Fruit fly (Drosophila melanogaster) whole organism, embryonic: ENCODE measurements around the gene CG43064.

Experiments used
- Ada2b ChIP-seq: fragments of 200-800 bp; sonication (Bioruptor generic); IDR thresholded peaks from 2 replicates; pipeline ENCODE4 v1.3.6; 2022; ENCODE audit warnings: missing biosample characterization, missing genetic modification characterization
- CG10543 ChIP-seq: fragments of 200-800 bp; sonication (Bioruptor generic); optimal IDR thresholded peaks from 3 replicates; lab custom pipeline; 2017; ENCODE audit warnings: missing biosample characterization, mild to moderate bottlenecking, missing genetic modification characterization, moderate library complexity
- CG10565 ChIP-seq: fragments of 200-800 bp; sonication (Bioruptor generic); optimal IDR thresholded peaks from 3 replicates; lab custom pipeline; 2016; ENCODE audit warnings: missing biosample characterization, mild to moderate bottlenecking, missing genetic modification characterization
- CG11696 ChIP-seq: fragments of 200-800 bp; sonication (Bioruptor generic); IDR thresholded peaks from 2 replicates; pipeline ENCODE4 v1.3.6; 2022; ENCODE audit warnings: missing biosample characterization, missing genetic modification characterization
- CG12155 ChIP-seq: fragments of 200-800 bp; sonication (Bioruptor generic); optimal IDR thresholded peaks from 3 replicates; lab custom pipeline; 2016; ENCODE audit warnings: missing biosample characterization, missing genetic modification characterization
- CG12391 ChIP-seq: fragments of 200-800 bp; sonication (Bioruptor generic); optimal IDR thresholded peaks from 3 replicates; lab custom pipeline; 2018; ENCODE audit warnings: missing biosample characterization, mild to moderate bottlenecking, missing genetic modification characterization, moderate library complexity
- CG12659 ChIP-seq: fragments of 200-800 bp; sonication (Bioruptor generic); optimal IDR thresholded peaks from 3 replicates; lab custom pipeline; 2017; ENCODE audit warnings: mild to moderate bottlenecking, missing biosample characterization, missing genetic modification reagents, missing genetic modification characterization
- CG15269 ChIP-seq: fragments of 200-800 bp; sonication (Bioruptor generic); optimal IDR thresholded peaks from 2 replicates; lab custom pipeline; 2018; ENCODE audit warnings: missing biosample characterization, mild to moderate bottlenecking, missing genetic modification characterization, moderate library complexity
- CG17361 ChIP-seq: fragments of 200-800 bp; sonication (Bioruptor generic); IDR thresholded peaks from 3 replicates; pipeline ENCODE4 v1.3.6; 2022; ENCODE audit warnings: missing biosample characterization, missing genetic modification characterization
- CG18764 ChIP-seq: fragments of 200-800 bp; sonication (Bioruptor generic); optimal IDR thresholded peaks from 3 replicates; lab custom pipeline; 2016; ENCODE audit warnings: missing biosample characterization, missing genetic modification characterization
- CG2875 ChIP-seq: fragments of 200-800 bp; sonication (Bioruptor generic); optimal IDR thresholded peaks from 2 replicates; lab custom pipeline; 2017; ENCODE audit warnings: missing biosample characterization, mild to moderate bottlenecking, missing genetic modification characterization, missing genetic modification reagents
- CG30020 ChIP-seq: fragments of 200-800 bp; optimal IDR thresholded peaks from 2 replicates; lab custom pipeline; 2019; ENCODE audit warnings: missing biosample characterization, mild to moderate bottlenecking, missing genetic modification characterization, moderate library complexity
- CG31365 ChIP-seq: fragments of 200-800 bp; sonication (Bioruptor generic); optimal IDR thresholded peaks from 2 replicates; lab custom pipeline; 2018; ENCODE audit warnings: missing biosample characterization, mild to moderate bottlenecking, missing genetic modification characterization
- CG7271 ChIP-seq: fragments of 200-800 bp; sonication (Bioruptor generic); optimal IDR thresholded peaks from 2 replicates; lab custom pipeline; 2018; ENCODE audit warnings: missing biosample characterization, mild to moderate bottlenecking, missing genetic modification characterization, moderate library complexity
- CG8089 ChIP-seq: fragments of 200-800 bp; sonication (Bioruptor generic); optimal IDR thresholded peaks from 3 replicates; lab custom pipeline; 2016; ENCODE audit warnings: missing biosample characterization, missing genetic modification characterization
- CG8281 ChIP-seq: fragments of 200-800 bp; sonication (Bioruptor generic); optimal IDR thresholded peaks from 2 replicates; lab custom pipeline; 2018; ENCODE audit warnings: missing biosample characterization, mild to moderate bottlenecking, missing genetic modification characterization, moderate library complexity
- CG9817 ChIP-seq: fragments of 200-800 bp; sonication (Bioruptor generic); optimal IDR thresholded peaks from 2 replicates; lab custom pipeline; 2018; ENCODE audit warnings: missing biosample characterization, mild to moderate bottlenecking, missing genetic modification characterization, moderate library complexity
- CG9876 ChIP-seq: fragments of 200-800 bp; sonication (Bioruptor generic); optimal IDR thresholded peaks from 2 replicates; lab custom pipeline; 2016; ENCODE audit warnings: missing biosample characterization, missing genetic modification characterization
- Dip3 ChIP-seq: fragments of 200-800 bp; sonication (Bioruptor generic); optimal IDR thresholded peaks from 3 replicates; lab custom pipeline; 2016; ENCODE audit warnings: missing biosample characterization, missing genetic modification characterization
- Doc2 ChIP-seq: fragments of 200-800 bp; sonication (Bioruptor generic); IDR thresholded peaks from 2 replicates; pipeline ENCODE4 v1.3.6; 2022; ENCODE audit warnings: missing biosample characterization, missing genetic modification characterization
- Drgx ChIP-seq: fragments of 200-800 bp; sonication (Bioruptor generic); IDR thresholded peaks from 2 replicates; pipeline ENCODE4 v1.3.6; 2022; ENCODE audit warnings: missing biosample characterization, missing genetic modification characterization
- E2f2 ChIP-seq: fragments of 200-800 bp; sonication (Bioruptor generic); IDR thresholded peaks from 2 replicates; pipeline ENCODE4 v1.3.6; 2022; ENCODE audit warnings: missing biosample characterization, missing genetic modification characterization
- Eip74EF ChIP-seq, 2 experiments: fragments of 200-800 bp in 1 of 2; fragments of >200 bp in 1 of 2; sonication (Bioruptor generic) in 1 of 2; optimal IDR thresholded peaks; 2 replicates each; lab custom pipeline; 2017 to 2019; ENCODE audit warnings: missing biosample characterization in 2 of 2, missing genetic modification characterization in 2 of 2, mild to moderate bottlenecking in 1 of 2, moderate library complexity in 1 of 2
- Fer1 ChIP-seq: fragments of 200-800 bp; sonication (Bioruptor generic); optimal IDR thresholded peaks from 2 replicates; lab custom pipeline; 2017; ENCODE audit warnings: missing biosample characterization, mild to moderate bottlenecking, missing genetic modification characterization
- MTF-1 ChIP-seq: fragments of 200-800 bp; sonication (Bioruptor generic); optimal IDR thresholded peaks from 2 replicates; lab custom pipeline; 2018; ENCODE audit warnings: missing biosample characterization, mild to moderate bottlenecking, missing genetic modification characterization, borderline replicate concordance
- Meics ChIP-seq: fragments of 200-800 bp; sonication (Bioruptor generic); optimal IDR thresholded peaks from 2 replicates; lab custom pipeline; 2017; ENCODE audit warnings: missing biosample characterization, mild to moderate bottlenecking, missing genetic modification characterization
- Rfx ChIP-seq: fragments of 200-800 bp; sonication (Bioruptor generic); IDR thresholded peaks from 2 replicates; pipeline ENCODE4 v1.3.6; 2022; ENCODE audit warnings: missing biosample characterization, missing genetic modification characterization
- Side ChIP-seq: fragments of 200-800 bp; sonication (Bioruptor generic); optimal IDR thresholded peaks from 2 replicates; lab custom pipeline; 2016; ENCODE audit warnings: missing biosample characterization, missing genetic modification characterization
- YL-1 ChIP-seq: fragments of 200-800 bp; sonication (Bioruptor generic); optimal IDR thresholded peaks from 3 replicates; lab custom pipeline; 2017; ENCODE audit warnings: missing biosample characterization, mild to moderate bottlenecking, missing genetic modification characterization
- al ChIP-seq: fragments of 200-800 bp; sonication (Bioruptor generic); IDR thresholded peaks from 2 replicates; pipeline ENCODE4 v1.3.6; 2022; ENCODE audit warnings: missing biosample characterization, missing genetic modification characterization
- aop ChIP-seq: fragments of 200-800 bp; sonication (Bioruptor generic); IDR thresholded peaks from 2 replicates; pipeline ENCODE4 v1.3.6; 2022; ENCODE audit warnings: missing biosample characterization, missing genetic modification characterization
- az2 ChIP-seq: fragments of 200-800 bp; sonication (Bioruptor generic); optimal IDR thresholded peaks from 3 replicates; lab custom pipeline; 2016; ENCODE audit warnings: missing biosample characterization, missing genetic modification characterization
- bab2 ChIP-seq: fragments of 200-800 bp; sonication (Bioruptor generic); optimal IDR thresholded peaks from 2 replicates; lab custom pipeline; 2016; ENCODE audit warnings: missing biosample characterization, missing genetic modification characterization
- crol ChIP-seq: fragments of 200-800 bp; sonication (Bioruptor generic); IDR thresholded peaks from 2 replicates; pipeline ENCODE4 v1.3.6; 2022; ENCODE audit warnings: missing biosample characterization, missing genetic modification characterization
- dpn ChIP-seq, 2 experiments: fragments of 200-800 bp; sonication (Bioruptor generic); optimal IDR thresholded peaks; 3 replicates each; lab custom pipeline; 2016; ENCODE audit warnings: missing biosample characterization in 2 of 2, missing genetic modification characterization in 2 of 2
- fu2 ChIP-seq: fragments of 200-800 bp; sonication (Bioruptor generic); optimal IDR thresholded peaks from 2 replicates; lab custom pipeline; 2016; ENCODE audit warnings: missing biosample characterization, missing genetic modification characterization
- gcm2 ChIP-seq: fragments of 200-800 bp; sonication (Bioruptor generic); optimal IDR thresholded peaks from 2 replicates; lab custom pipeline; 2016; ENCODE audit warnings: missing biosample characterization, missing genetic modification characterization
- h ChIP-seq: fragments of >200 bp; optimal IDR thresholded peaks from 2 replicates; lab custom pipeline; 2017
- jumu ChIP-seq: fragments of 200-800 bp; sonication (Bioruptor generic); optimal IDR thresholded peaks from 3 replicates; lab custom pipeline; 2016; ENCODE audit warnings: missing biosample characterization, missing genetic modification characterization
- lbe ChIP-seq: fragments of 200-800 bp; sonication (Bioruptor generic); optimal IDR thresholded peaks from 2 replicates; lab custom pipeline; 2016; ENCODE audit warnings: missing biosample characterization, mild to moderate bottlenecking, missing genetic modification characterization
- nau ChIP-seq: fragments of 200-800 bp; sonication (Bioruptor generic); optimal IDR thresholded peaks from 3 replicates; lab custom pipeline; 2017; ENCODE audit warnings: missing biosample characterization, mild to moderate bottlenecking, missing genetic modification characterization, missing genetic modification reagents
- pfk ChIP-seq: fragments of 200-800 bp; sonication (Bioruptor generic); optimal IDR thresholded peaks from 2 replicates; lab custom pipeline; 2018; ENCODE audit warnings: missing biosample characterization, mild to moderate bottlenecking, missing genetic modification characterization, moderate library complexity
- repo ChIP-seq: fragments of 200-800 bp; sonication (Bioruptor generic); optimal IDR thresholded peaks from 2 replicates; lab custom pipeline; 2016; ENCODE audit warnings: missing biosample characterization, missing genetic modification characterization
- row ChIP-seq: fragments of 200-800 bp; sonication (Bioruptor generic); IDR thresholded peaks from 3 replicates; pipeline ENCODE4 v1.3.6; 2022; ENCODE audit warnings: missing biosample characterization, missing genetic modification characterization
- sd ChIP-seq: fragments of 200-800 bp; sonication (Bioruptor generic); optimal IDR thresholded peaks from 3 replicates; lab custom pipeline; 2018; ENCODE audit warnings: missing biosample characterization, mild to moderate bottlenecking, missing genetic modification characterization, moderate library complexity
- sens ChIP-seq: fragments of 200-800 bp; sonication (Bioruptor generic); peaks from one replicate; lab custom pipeline; 2016; ENCODE audit warnings: missing biosample characterization, missing genetic modification characterization
- slou ChIP-seq: fragments of 200-800 bp; sonication (Bioruptor generic); optimal IDR thresholded peaks from 3 replicates; lab custom pipeline; 2016; ENCODE audit warnings: missing biosample characterization, missing genetic modification characterization
- sr ChIP-seq: fragments of 200-800 bp; sonication (Bioruptor generic); IDR thresholded peaks from 3 replicates; pipeline ENCODE4 v1.3.6; 2022; ENCODE audit warnings: missing biosample characterization, missing genetic modification characterization
- tgo ChIP-seq: fragments of 200-800 bp; sonication (Bioruptor generic); IDR thresholded peaks from 3 replicates; pipeline ENCODE4 v1.3.6; 2022; ENCODE audit warnings: missing biosample characterization, missing genetic modification characterization
- twi ChIP-seq: fragments of 200-800 bp; optimal IDR thresholded peaks from 2 replicates; lab custom pipeline; 2019; ENCODE audit warnings: missing biosample characterization, mild to moderate bottlenecking, missing genetic modification characterization, moderate library complexity
- vnd ChIP-seq: fragments of 200-800 bp; sonication (Bioruptor generic); IDR thresholded peaks from 3 replicates; pipeline ENCODE4 v1.3.6; 2022; ENCODE audit warnings: missing biosample characterization, missing genetic modification characterization; ENCODE audit not compliant: partially characterized antibody
- wor ChIP-seq: fragments of 200-800 bp; sonication (Bioruptor generic); IDR thresholded peaks from 2 replicates; pipeline ENCODE4 v1.3.6; 2022; ENCODE audit warnings: missing biosample characterization, missing genetic modification characterization

CG43064 gene

dm6 chr3L:11815220-11815797 lies 21.2 kb downstream of the CG43064 start, which contains the start of gene CG14130 (continued):
- TF ChIP-seq CG12659 (GFP tag; lab: Kevin White, UChicago), result peak; percentile 39
- TF ChIP-seq aop (GFP tag; lab: Robert Waterston, UW), result no peak
- no peak for TF ChIP-seq CG8281 (tag; lab: Kevin White, UChicago)
- TF ChIP-seq CG2875 (GFP tag; lab: Kevin White, UChicago), result no peak
- no peak for TF ChIP-seq Ada2b (GFP tag; lab: Robert Waterston, UW)
- TF ChIP-seq crol, result no peak
- TF ChIP-seq sd, result no peak
- peak; percentile 98 for TF ChIP-seq E2f2 (GFP tag; lab: Robert Waterston, UW)
- TF ChIP-seq CG10543, result no peak
- peak; percentile 79 for TF ChIP-seq vnd
- TF ChIP-seq fu2 (GFP tag; lab: Kevin White, UChicago), result no peak
- TF ChIP-seq CG11696 (GFP tag; lab: Robert Waterston, UW), result no peak
- no peak for TF ChIP-seq MTF-1 (GFP tag; lab: Kevin White, UChicago)
- TF ChIP-seq gcm2 (GFP tag; lab: Kevin White, UChicago), result no peak
- no peak for TF ChIP-seq twi (tag; lab: Kevin White, UChicago)
- TF ChIP-seq CG30020 (tag; lab: Kevin White, UChicago), result no peak
- no peak for TF ChIP-seq CG9876 (GFP tag; lab: Kevin White, UChicago)
- no peak for TF ChIP-seq Dip3 (GFP tag; lab: Kevin White, UChicago)
- no peak for TF ChIP-seq Drgx (GFP tag; lab: Robert Waterston, UW)
- TF ChIP-seq pfk (GFP tag; lab: Kevin White, UChicago), result no peak
- no peak for TF ChIP-seq wor (GFP tag; lab: Robert Waterston, UW)
- TF ChIP-seq CG15269 (tag; lab: Kevin White, UChicago), result no peak
- no peak for TF ChIP-seq sr (GFP tag; lab: Robert Waterston, UW)
- TF ChIP-seq lbe (GFP tag; lab: Kevin White, UChicago), result no peak
- no peak for TF ChIP-seq CG12155
- no peak for TF ChIP-seq CG9817
- no peak for TF ChIP-seq slou (GFP tag; lab: Kevin White, UChicago)
- TF ChIP-seq Meics, result no peak
- no peak for TF ChIP-seq CG10565
- no peak for TF ChIP-seq Fer1 (GFP tag; lab: Kevin White, UChicago)
- TF ChIP-seq CG8089 (GFP tag; lab: Kevin White, UChicago), result no peak
- peak; percentile 6 for TF ChIP-seq YL-1 (GFP tag; lab: Kevin White, UChicago)
- TF ChIP-seq Doc2, result no peak
- TF ChIP-seq h (lab: Kevin White, UChicago), result no peak
- no peak for TF ChIP-seq dpn (GFP tag; optimal IDR thresholded peaks at IDR 0.05; lab: Kevin White, UChicago)
- TF ChIP-seq tgo (GFP tag; lab: Robert Waterston, UW), result no peak
- no peak for TF ChIP-seq Rfx (GFP tag; lab: Robert Waterston, UW)
- no peak for TF ChIP-seq jumu (GFP tag; lab: Kevin White, UChicago)
- no peak for TF ChIP-seq Side (GFP tag; lab: Kevin White, UChicago)
- no peak for TF ChIP-seq CG17361 (GFP tag; lab: Robert Waterston, UW)
- TF ChIP-seq az2 (GFP tag; lab: Kevin White, UChicago), result no peak
- TF ChIP-seq Eip74EF (GFP tag; optimal IDR thresholded peaks at IDR 0.05; lab: Kevin White, UChicago), result no peak
- TF ChIP-seq CG18764 (GFP tag; lab: Kevin White, UChicago), result no peak
- peak; percentile 81 for TF ChIP-seq sens (GFP tag; lab: Kevin White, UChicago)
- no peak for TF ChIP-seq repo (GFP tag; lab: Kevin White, UChicago)
- no peak for TF ChIP-seq bab2 (GFP tag; lab: Kevin White, UChicago)
- TF ChIP-seq CG12391 (tag; lab: Kevin White, UChicago), result no peak
- TF ChIP-seq nau (GFP tag; lab: Kevin White, UChicago), result no peak
- no peak for TF ChIP-seq CG7271
- TF ChIP-seq CG31365 (tag; lab: Kevin White, UChicago), result no peak
- TF ChIP-seq row (GFP tag; lab: Robert Waterston, UW), result no peak
- no peak for TF ChIP-seq al (GFP tag; lab: Robert Waterston, UW)
